Worm (Caenorhabditis elegans): ENCODE data around the gene srh-128.

ce11 chrII:2684783-2685182 lies 20.3 kb downstream of the srh-128 start:
- TF ChIP-seq lin-11 (tag; optimal IDR thresholded peaks at IDR 0.05) (no peak), nhr-237 (tag; optimal IDR thresholded peaks at IDR 0.05) (no peak), peb-1 (tag; optimal IDR thresholded peaks at IDR 0.05) (no peak)

Measured in whole organism, L2 larva.